Worm (Caenorhabditis elegans): Measurements from ENCODE around the gene F36D4.4.

DNA sequence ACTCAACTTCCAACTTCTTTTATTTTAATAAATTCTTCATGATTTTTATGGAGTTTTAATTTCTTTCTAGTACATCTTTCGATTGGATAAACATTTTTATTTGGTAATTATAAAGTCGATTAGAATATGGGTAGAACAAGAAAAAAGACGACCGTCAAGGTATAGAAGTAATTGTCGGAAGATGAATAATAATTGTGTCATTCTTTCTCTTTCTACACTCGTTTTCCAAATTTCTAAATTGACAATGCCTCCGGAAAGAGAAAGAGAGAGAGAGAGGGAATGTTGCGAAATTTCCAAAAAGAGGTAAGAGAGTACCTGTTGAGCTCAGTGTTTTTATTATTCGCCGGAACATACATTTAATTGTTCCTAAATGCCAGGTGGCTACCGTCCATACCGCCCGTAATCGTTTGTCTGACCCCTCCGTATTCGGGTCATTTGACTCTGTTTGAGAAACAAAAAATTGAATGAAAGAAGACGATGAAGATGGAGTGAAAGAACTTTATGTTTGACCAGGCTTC is 32.5 kb downstream of the F36D4.4 start, which contains the start of gene E02C12.12:
- TF ChIP-seq unc-39 (tag; optimal IDR thresholded peaks at IDR 0.05) (no peak), ceh-39 (tag; optimal IDR thresholded peaks at IDR 0.05) (no peak), nhr-28 (tag; optimal IDR thresholded peaks at IDR 0.05) (no peak), pha-4 (tag; optimal IDR thresholded peaks at IDR 0.05) (no peak), mls-2 (tag; optimal IDR thresholded peaks at IDR 0.05) (no peak), sem-2 (GFP tag; optimal IDR thresholded peaks at IDR 0.05) (no peak), nhr-237 (tag; optimal IDR thresholded peaks at IDR 0.05) (no peak), ham-2 (GFP tag; optimal IDR thresholded peaks at IDR 0.05) (no peak)
